Fruit fly (Drosophila melanogaster) whole organism, adult: ENCODE results near the gene CG17819.

Experiments
- CG11617 ChIP-seq: fragments of 200-800 bp; sonication (Bioruptor generic); optimal IDR thresholded peaks from 2 replicates; lab custom pipeline; 2017; ENCODE audit warnings: mild to moderate bottlenecking, missing biosample characterization, missing genetic modification reagents, missing genetic modification characterization
- CG12768 ChIP-seq: fragments of 200-800 bp; sonication (Bioruptor generic); optimal IDR thresholded peaks from 2 replicates; lab custom pipeline; 2017; ENCODE audit warnings: missing biosample characterization, missing genetic modification characterization, mild to moderate bottlenecking, moderate library complexity, missing genetic modification reagents
- CG14711 ChIP-seq: fragments of 200-800 bp; sonication (Bioruptor generic); optimal IDR thresholded peaks from 2 replicates; lab custom pipeline; 2018; ENCODE audit warnings: missing biosample characterization, mild to moderate bottlenecking, missing genetic modification characterization, moderate library complexity
- CG1620 ChIP-seq: fragments of 200-800 bp; sonication (Bioruptor generic); optimal IDR thresholded peaks from 2 replicates; lab custom pipeline; 2016; ENCODE audit warnings: missing biosample characterization, missing genetic modification characterization
- CG33017 ChIP-seq: fragments of 200-800 bp; sonication (Bioruptor generic); optimal IDR thresholded peaks from 2 replicates; lab custom pipeline; 2018; ENCODE audit warnings: missing biosample characterization, mild to moderate bottlenecking, missing genetic modification characterization, moderate library complexity
- CG5204 ChIP-seq: fragments of 200-800 bp; sonication (Bioruptor generic); optimal IDR thresholded peaks from 2 replicates; lab custom pipeline; 2016; ENCODE audit warnings: missing biosample characterization, missing genetic modification characterization
- CG7045 ChIP-seq: fragments of 200-800 bp; sonication (Bioruptor generic); optimal IDR thresholded peaks from 2 replicates; lab custom pipeline; 2017; ENCODE audit warnings: missing biosample characterization, mild to moderate bottlenecking, missing genetic modification characterization
- CG7101 ChIP-seq: fragments of 200-800 bp; sonication (Bioruptor generic); optimal IDR thresholded peaks from 2 replicates; lab custom pipeline; 2018; ENCODE audit warnings: missing biosample characterization, mild to moderate bottlenecking, missing genetic modification characterization, moderate library complexity
- Clk ChIP-seq: fragments of 200-800 bp; sonication (Bioruptor generic); optimal IDR thresholded peaks from 2 replicates; lab custom pipeline; 2017; ENCODE audit warnings: missing biosample characterization, missing genetic modification characterization
- Crg-1 ChIP-seq: fragments of 200-800 bp; sonication (Bioruptor generic); optimal IDR thresholded peaks from 2 replicates; lab custom pipeline; 2016; ENCODE audit warnings: missing biosample characterization, missing genetic modification characterization
- Hr96 ChIP-seq: fragments of 200-800 bp; sonication (Bioruptor generic); optimal IDR thresholded peaks from 2 replicates; lab custom pipeline; 2016; ENCODE audit warnings: missing biosample characterization, missing genetic modification characterization
- Mnt ChIP-seq: fragments of 200-800 bp; sonication (Bioruptor generic); optimal IDR thresholded peaks from 2 replicates; lab custom pipeline; 2016; ENCODE audit warnings: missing biosample characterization, mild to moderate bottlenecking, missing genetic modification characterization
- bab1 ChIP-seq: fragments of 200-800 bp; sonication (Bioruptor generic); optimal IDR thresholded peaks from 3 replicates; lab custom pipeline; 2019; ENCODE audit warnings: missing biosample characterization, mild to moderate bottlenecking, missing genetic modification characterization, moderate library complexity
- cic ChIP-seq: fragments of 200-800 bp; sonication (Bioruptor generic); optimal IDR thresholded peaks from 2 replicates; lab custom pipeline; 2017; ENCODE audit warnings: missing biosample characterization, mild to moderate bottlenecking, missing genetic modification characterization, moderate library complexity
- cnc ChIP-seq, 2 experiments: fragments of >200 bp; optimal IDR thresholded peaks; 2 replicates each; lab custom pipeline; 2017
- kay ChIP-seq: fragments of 200-800 bp; sonication (Bioruptor generic); peaks from one replicate; lab custom pipeline; 2016; ENCODE audit warnings: missing biosample characterization, missing genetic modification characterization, borderline replicate concordance
- ovo ChIP-seq: fragments of 200-800 bp; sonication (Bioruptor generic); optimal IDR thresholded peaks from 2 replicates; lab custom pipeline; 2016; ENCODE audit warnings: missing biosample characterization, missing genetic modification characterization
- pad ChIP-seq: fragments of 200-800 bp; sonication (Bioruptor generic); optimal IDR thresholded peaks from 3 replicates; lab custom pipeline; 2017; ENCODE audit warnings: missing biosample characterization, missing genetic modification characterization, mild to moderate bottlenecking, moderate library complexity, missing genetic modification reagents
- tj ChIP-seq: fragments of 200-800 bp; sonication (Bioruptor generic); optimal IDR thresholded peaks from 3 replicates; lab custom pipeline; 2017; ENCODE audit warnings: missing biosample characterization, mild to moderate bottlenecking, missing genetic modification characterization, moderate library complexity
- toe ChIP-seq: fragments of 200-800 bp; sonication (Bioruptor generic); optimal IDR thresholded peaks from 2 replicates; lab custom pipeline; 2016; ENCODE audit warnings: missing biosample characterization, missing genetic modification characterization

CG17819 gene

DNA sequence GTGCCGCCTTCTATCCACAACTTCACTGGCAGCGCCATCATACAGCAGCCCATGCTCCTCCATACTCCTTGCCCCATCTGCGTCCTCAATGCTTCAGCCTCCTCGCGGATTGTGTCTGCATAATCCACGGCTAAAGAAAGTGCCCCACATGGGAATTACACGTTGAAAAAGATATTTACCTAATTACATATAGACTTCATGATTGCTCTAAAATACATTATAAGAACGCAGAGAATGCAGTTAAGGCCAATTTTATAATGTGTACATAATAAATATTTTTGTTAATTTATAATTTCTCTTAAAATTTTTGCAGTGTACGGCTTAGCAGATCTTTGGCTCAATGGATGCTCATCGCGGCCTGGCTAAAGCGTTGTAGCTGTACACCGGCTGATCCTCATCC, 20.3 kb upstream of the CG17819 start:
- TF ChIP-seq Clk (GFP tag; lab: Kevin White, UChicago) (no peak), ovo (GFP tag; lab: Kevin White, UChicago) (no peak), tj (GFP tag; lab: Kevin White, UChicago) (no peak), CG14711 (no peak), CG7101 (tag; lab: Kevin White, UChicago) (no peak), CG33017 (tag; lab: Kevin White, UChicago) (no peak), Crg-1 (GFP tag; lab: Kevin White, UChicago) (no peak), CG12768 (no peak), CG11617 (GFP tag; lab: Kevin White, UChicago) (no peak), Hr96 (no peak), Mnt (GFP tag; lab: Kevin White, UChicago) (no peak), cnc (optimal IDR thresholded peaks at IDR 0.05; lab: Kevin White, UChicago) (no peak), cic (no peak), bab1 (GFP tag; lab: Kevin White, UChicago) (no peak), toe (GFP tag; lab: Kevin White, UChicago) (no peak), CG5204 (no peak), kay (no peak)

DNA sequence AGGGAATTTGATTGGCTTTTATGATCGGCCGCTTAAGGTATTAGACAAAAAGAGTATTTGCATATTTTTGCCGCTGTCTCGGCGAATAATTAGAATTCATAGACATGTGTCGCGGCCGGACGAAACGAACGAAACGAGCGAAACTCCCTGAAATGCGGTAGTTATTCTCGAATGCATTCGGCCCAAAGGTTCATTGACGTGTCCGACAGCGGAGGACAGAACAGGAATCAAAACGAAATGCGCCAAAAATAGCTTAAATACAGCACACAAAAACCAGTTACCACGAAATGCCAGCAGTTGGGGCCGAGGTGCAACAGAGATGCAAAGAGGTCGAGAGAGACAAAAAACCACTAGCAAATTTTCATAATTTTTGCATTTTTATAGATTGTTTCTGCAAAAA, 19.0 kb upstream of the CG17819 start:
- TF ChIP-seq bab1 (GFP tag; lab: Kevin White, UChicago) (no peak), CG11617 (GFP tag; lab: Kevin White, UChicago) (no peak), Crg-1 (GFP tag; lab: Kevin White, UChicago) (no peak), CG7045 (GFP tag; lab: Kevin White, UChicago) (no peak), cnc (optimal IDR thresholded peaks at IDR 0.05; lab: Kevin White, UChicago) (no peak), CG33017 (tag; lab: Kevin White, UChicago) (no peak), toe (GFP tag; lab: Kevin White, UChicago) (no peak), Clk (GFP tag; lab: Kevin White, UChicago) (no peak)

DNA sequence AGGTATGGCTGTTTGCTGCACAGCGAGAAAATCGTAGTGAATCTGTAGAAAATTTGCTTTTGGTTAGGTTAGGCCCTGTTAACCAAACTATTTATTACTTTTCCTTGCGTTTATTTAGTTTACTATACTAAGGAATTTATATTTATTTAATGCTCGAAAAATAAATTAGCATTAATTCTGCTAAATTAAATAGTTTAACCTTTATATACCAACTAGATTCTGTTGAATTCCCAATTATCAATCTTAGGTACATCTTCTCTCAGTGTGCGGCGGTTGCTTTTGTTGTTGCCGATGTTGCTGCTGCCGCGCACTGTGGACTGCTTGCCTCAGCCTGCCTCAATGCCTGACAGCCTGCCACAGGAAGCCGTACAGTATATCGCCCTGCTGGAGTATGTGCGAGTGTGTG, 13.8 kb upstream of the CG17819 start:
- TF ChIP-seq kay (no peak), cnc (optimal IDR thresholded peaks at IDR 0.05; lab: Kevin White, UChicago) (no peak), CG11617 (GFP tag; lab: Kevin White, UChicago) (no peak), Mnt (GFP tag; lab: Kevin White, UChicago) (no peak), CG14711 (no peak), CG33017 (tag; lab: Kevin White, UChicago) (no peak), bab1 (GFP tag; lab: Kevin White, UChicago) (no peak), CG12768 (no peak), CG7101 (tag; lab: Kevin White, UChicago) (no peak), CG5204 (no peak), ovo (GFP tag; lab: Kevin White, UChicago) (no peak), Crg-1 (GFP tag; lab: Kevin White, UChicago) (no peak), tj (GFP tag; lab: Kevin White, UChicago) (no peak), CG7045 (GFP tag; lab: Kevin White, UChicago) (no peak)

DNA sequence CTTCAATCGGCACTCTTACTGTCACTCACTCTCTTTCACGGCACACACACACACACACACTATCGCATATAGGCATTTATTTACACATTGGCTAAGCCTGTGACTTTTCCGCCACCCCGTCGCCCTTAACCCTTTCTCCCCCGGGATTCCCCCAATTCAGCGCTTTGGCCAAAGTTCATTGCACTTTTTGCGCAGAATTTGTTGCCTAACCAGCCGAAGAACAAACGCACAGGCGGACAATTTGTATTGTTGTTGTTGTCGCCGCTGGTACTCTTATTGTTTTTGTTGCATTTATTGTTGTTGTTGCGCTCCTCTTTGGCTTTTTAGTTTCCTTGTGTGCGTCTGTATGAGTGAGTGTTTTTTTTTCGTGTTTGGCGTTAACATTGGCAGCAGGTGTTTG, 13.4 kb upstream of the CG17819 start:
- TF ChIP-seq CG5204, result no peak

DNA sequence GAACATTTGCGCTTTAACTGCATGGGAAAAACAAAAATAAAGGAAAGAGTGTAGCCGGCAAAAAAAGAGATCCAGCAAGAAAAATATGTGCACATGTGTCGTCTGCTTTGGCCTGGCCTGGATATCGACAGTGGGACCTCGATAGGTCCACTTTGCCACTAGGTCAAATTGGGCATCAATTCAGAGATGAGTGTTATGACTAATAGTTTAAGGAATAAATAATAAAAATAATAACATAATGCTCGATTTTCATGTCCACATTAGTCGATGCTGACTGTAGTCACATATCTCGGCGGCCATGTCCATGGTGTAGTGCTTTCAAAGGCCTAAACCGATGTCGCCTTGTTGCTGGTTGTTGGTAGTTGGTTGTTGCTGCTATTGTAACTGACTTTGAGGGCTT, 12.2 kb upstream of the CG17819 start:
- TF ChIP-seq toe (GFP tag; lab: Kevin White, UChicago), result no peak
- TF ChIP-seq CG1620 (GFP tag; lab: Kevin White, UChicago), result no peak
- peak; percentile 52 for TF ChIP-seq bab1 (GFP tag; lab: Kevin White, UChicago)
- TF ChIP-seq CG33017 (tag; lab: Kevin White, UChicago), result no peak
- no peak for TF ChIP-seq CG12768
- TF ChIP-seq tj (GFP tag; lab: Kevin White, UChicago), result peak; percentile 76
- TF ChIP-seq Mnt (GFP tag; lab: Kevin White, UChicago), result no peak
- no peak for TF ChIP-seq cic
- peak; percentile 61 for TF ChIP-seq CG7101 (tag; lab: Kevin White, UChicago)
- no peak for TF ChIP-seq CG5204
- TF ChIP-seq CG14711, result peak; percentile 44
- no peak for TF ChIP-seq Clk (GFP tag; lab: Kevin White, UChicago)
- no peak for TF ChIP-seq CG7045 (GFP tag; lab: Kevin White, UChicago)
- TF ChIP-seq CG11617 (GFP tag; lab: Kevin White, UChicago), result no peak
- TF ChIP-seq kay, result no peak
- TF ChIP-seq Crg-1 (GFP tag; lab: Kevin White, UChicago), result no peak
- TF ChIP-seq Hr96, result peak; percentile 44
- no peak for TF ChIP-seq cnc (optimal IDR thresholded peaks at IDR 0.05; lab: Kevin White, UChicago)
- TF ChIP-seq pad (GFP tag; lab: Kevin White, UChicago), result peak; percentile 12
- TF ChIP-seq ovo (GFP tag; lab: Kevin White, UChicago), result no peak

DNA sequence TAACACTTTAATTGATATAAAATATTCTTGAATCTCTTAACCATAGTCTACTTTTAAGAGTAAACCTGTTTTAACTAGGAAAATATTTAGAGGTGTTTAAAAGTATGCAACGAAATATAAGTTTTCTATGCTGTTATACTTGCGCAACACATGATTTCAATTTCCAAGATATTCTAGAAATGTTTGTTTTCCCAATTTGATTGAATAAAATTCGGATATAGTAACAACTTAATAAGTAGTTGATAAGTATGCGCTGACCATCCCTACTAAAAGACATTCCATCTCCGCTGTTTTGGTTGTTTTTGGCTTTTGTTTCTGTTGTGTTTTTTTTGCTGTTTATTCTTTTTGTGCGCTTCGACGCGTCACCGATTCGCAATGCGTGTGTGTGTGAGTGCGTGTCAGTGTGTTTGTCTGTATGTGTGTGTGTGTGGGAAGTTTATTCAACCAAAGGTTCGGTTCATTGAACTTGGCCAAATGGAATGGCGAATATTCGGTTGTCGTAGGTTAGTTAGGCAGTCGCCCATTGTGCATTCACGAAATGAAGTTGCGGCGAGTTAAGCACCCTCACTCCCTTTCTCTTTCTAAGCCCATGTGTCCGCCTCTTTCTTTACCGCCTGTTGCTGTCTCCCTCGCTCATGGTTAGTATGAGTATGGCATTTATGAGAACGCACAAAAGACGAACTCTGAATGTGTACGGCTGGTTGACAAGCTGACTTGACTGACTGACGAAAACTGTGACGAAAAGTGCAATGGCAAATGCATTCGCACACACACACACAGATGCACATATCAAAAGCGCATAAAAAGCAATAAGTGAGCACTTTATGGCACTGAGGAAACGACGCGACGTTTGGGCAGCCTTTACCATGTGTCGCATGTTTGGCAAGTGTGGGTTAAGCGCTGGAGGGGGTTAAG, 10.9 kb upstream of the CG17819 start:
- TF ChIP-seq bab1 (GFP tag; lab: Kevin White, UChicago), result no peak
- TF ChIP-seq tj (GFP tag; lab: Kevin White, UChicago), result peak; percentile 77
